Worm (Caenorhabditis elegans) whole organism, late embryonic: ENCODE measurements around the gene R02D5.7.
A peak's percentile ranks its signal among the peaks of the same experiment; 100 is the strongest.

Source experiments
- K09A11.1 ChIP-seq: sonication (generic microtip); optimal IDR thresholded peaks from 2 replicates; lab custom pipeline; 2017; ENCODE audit warnings: antibody characterized with exemption, mild to moderate bottlenecking, missing genetic modification characterization, missing compliant biosample characterization; ENCODE audit not compliant: insufficient read depth
- T23F11.4 ChIP-seq: fragments of 200-800 bp; sonication (Bioruptor generic); optimal IDR thresholded peaks from 2 replicates; lab custom pipeline; 2018; ENCODE audit warnings: mild to moderate bottlenecking, missing genetic modification characterization, missing compliant biosample characterization
- Y22D7AL.16 ChIP-seq: sonication (generic microtip); optimal IDR thresholded peaks from 2 replicates; lab custom pipeline; 2016; ENCODE audit warnings: missing genetic modification characterization, missing compliant biosample characterization
- ama-1 ChIP-seq: fragments of 150-350 bp; optimal IDR thresholded peaks from 2 replicates; lab custom pipeline; 2014
- ceh-18 ChIP-seq: sonication (generic microtip); optimal IDR thresholded peaks from 2 replicates; lab custom pipeline; 2016; ENCODE audit warnings: missing genetic modification characterization, missing compliant biosample characterization
- ceh-19 ChIP-seq: fragments of 200-800 bp; sonication (Bioruptor generic); optimal IDR thresholded peaks from 2 replicates; lab custom pipeline; 2018; ENCODE audit warnings: mild to moderate bottlenecking, missing genetic modification characterization, missing compliant biosample characterization
- ceh-24 ChIP-seq: sonication (generic microtip); optimal IDR thresholded peaks from 2 replicates; lab custom pipeline; 2016; ENCODE audit warnings: mild to moderate bottlenecking, missing genetic modification characterization, missing compliant biosample characterization
- ceh-34 ChIP-seq: sonication (generic microtip); optimal IDR thresholded peaks from 2 replicates; lab custom pipeline; 2016; ENCODE audit warnings: mild to moderate bottlenecking, missing genetic modification characterization, missing compliant biosample characterization
- ceh-45 ChIP-seq: fragments of 200-800 bp; sonication (Bioruptor generic); IDR thresholded peaks from 2 replicates; pipeline ENCODE4 v1.3.6; 2022; ENCODE audit warnings: missing genetic modification reagents, missing genetic modification characterization, missing compliant biosample characterization
- ceh-9 ChIP-seq: sonication (generic microtip); optimal IDR thresholded peaks from 2 replicates; lab custom pipeline; 2016; ENCODE audit warnings: mild to moderate bottlenecking, missing genetic modification characterization, inconsistent platforms, missing compliant biosample characterization
- dve-1 ChIP-seq: sonication (generic microtip); optimal IDR thresholded peaks from 2 replicates; lab custom pipeline; 2017; ENCODE audit warnings: antibody characterized with exemption, mild to moderate bottlenecking, missing genetic modification characterization, missing compliant biosample characterization
- elt-2 ChIP-seq: sonication (generic microtip); optimal IDR thresholded peaks from 2 replicates; lab custom pipeline; 2016; ENCODE audit warnings: missing genetic modification reagents, missing genetic modification characterization, missing compliant biosample characterization
- elt-4 ChIP-seq: sonication (generic microtip); optimal IDR thresholded peaks from 2 replicates; lab custom pipeline; 2016; ENCODE audit warnings: missing genetic modification characterization, missing compliant biosample characterization
- eyg-1 ChIP-seq: sonication (generic microtip); optimal IDR thresholded peaks from 2 replicates; lab custom pipeline; 2016; ENCODE audit warnings: missing genotype, missing genetic modification characterization, missing compliant biosample characterization
- fax-1 ChIP-seq: sonication (generic microtip); optimal IDR thresholded peaks from 2 replicates; lab custom pipeline; 2016; ENCODE audit warnings: missing genotype, missing genetic modification characterization, missing compliant biosample characterization
- fkh-10 ChIP-seq: fragments of 150-350 bp; optimal IDR thresholded peaks from 2 replicates; lab custom pipeline; 2014; ENCODE audit warnings: missing biosample characterization, missing genetic modification reagents, missing genetic modification characterization
- fkh-6 ChIP-seq: sonication (generic microtip); optimal IDR thresholded peaks from 2 replicates; lab custom pipeline; 2016; ENCODE audit warnings: missing genetic modification characterization, missing compliant biosample characterization
- hlh-15 ChIP-seq: sonication (generic microtip); optimal IDR thresholded peaks from 2 replicates; lab custom pipeline; 2016; ENCODE audit warnings: missing genetic modification characterization, missing compliant biosample characterization
- nfya-1 ChIP-seq: sonication (generic microtip); optimal IDR thresholded peaks from 2 replicates; lab custom pipeline; 2017; ENCODE audit warnings: missing genetic modification characterization, mild to moderate bottlenecking, missing compliant biosample characterization, antibody characterized with exemption, moderate library complexity
- odd-2 ChIP-seq: sonication (generic microtip); optimal IDR thresholded peaks from 2 replicates; lab custom pipeline; 2017; ENCODE audit warnings: antibody characterized with exemption, mild to moderate bottlenecking, missing genetic modification characterization, missing compliant biosample characterization
- pax-1 ChIP-seq: fragments of 150-350 bp; optimal IDR thresholded peaks from 2 replicates; lab custom pipeline; 2014; ENCODE audit warnings: missing biosample characterization, missing genetic modification characterization
- pha-2 ChIP-seq: sonication (generic microtip); optimal IDR thresholded peaks from 2 replicates; lab custom pipeline; 2017; ENCODE audit warnings: mild to moderate bottlenecking, missing genetic modification characterization, missing compliant biosample characterization
- pha-4 ChIP-seq: fragments of 150-350 bp; optimal IDR thresholded peaks from 2 replicates; lab custom pipeline; 2018; ENCODE audit warnings: missing biosample characterization, missing genetic modification reagents, missing genetic modification characterization
- pqm-1 ChIP-seq: sonication (generic microtip); optimal IDR thresholded peaks from 2 replicates; lab custom pipeline; 2016; ENCODE audit warnings: missing genetic modification characterization, missing compliant biosample characterization
- pros-1 ChIP-seq: fragments of 150-350 bp; optimal IDR thresholded peaks from 2 replicates; lab custom pipeline; 2014; ENCODE audit warnings: missing biosample characterization, missing genetic modification reagents, missing genetic modification characterization
- ref-2 ChIP-seq: sonication (generic microtip); optimal IDR thresholded peaks from 2 replicates; lab custom pipeline; 2016; ENCODE audit warnings: missing genetic modification characterization, missing compliant biosample characterization
- sox-4 ChIP-seq: sonication (generic microtip); optimal IDR thresholded peaks from 2 replicates; lab custom pipeline; 2017; ENCODE audit warnings: mild to moderate bottlenecking, missing genetic modification characterization, inconsistent platforms, missing compliant biosample characterization
- syd-9 ChIP-seq: sonication (generic microtip); optimal IDR thresholded peaks from 2 replicates; lab custom pipeline; 2016; ENCODE audit warnings: mild to moderate bottlenecking, missing genetic modification characterization, moderate library complexity, missing compliant biosample characterization
- tbx-7 ChIP-seq: sonication (generic microtip); optimal IDR thresholded peaks from 2 replicates; lab custom pipeline; 2016; ENCODE audit warnings: missing genotype, missing genetic modification characterization, missing compliant biosample characterization
- ttx-3 ChIP-seq: sonication (generic microtip); optimal IDR thresholded peaks from 2 replicates; lab custom pipeline; 2016; ENCODE audit warnings: missing genetic modification reagents, missing genetic modification characterization, missing compliant biosample characterization
- unc-42 ChIP-seq: sonication (generic microtip); optimal IDR thresholded peaks from 2 replicates; lab custom pipeline; 2016; ENCODE audit warnings: missing genotype, missing genetic modification characterization, missing compliant biosample characterization

The R02D5.7 gene

DNA sequence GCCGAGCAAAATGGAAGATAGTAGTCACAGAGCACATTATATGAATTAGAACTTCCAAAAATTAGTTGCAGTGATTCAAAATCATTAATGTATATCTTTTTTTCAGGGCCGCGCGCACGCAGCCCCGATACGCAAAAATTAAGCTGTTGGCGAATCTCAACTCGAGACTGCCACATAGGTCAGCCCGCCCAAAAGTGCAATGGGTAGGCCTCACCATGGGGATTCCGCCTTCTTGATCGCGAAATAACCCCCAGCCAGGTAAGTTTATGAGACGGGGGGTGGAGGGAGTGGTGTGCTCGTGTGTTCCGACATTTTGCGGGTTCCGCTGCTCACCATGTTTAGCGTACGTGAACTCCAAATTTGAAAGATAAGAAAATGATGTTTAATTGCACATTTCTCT, 18.2 kb downstream of the R02D5.7 start, which contains the start of gene F08H9.3:
Gene F08H9.3, minus strand, starts transcription at position 252 of the 400 bp plus-strand sequence.
- TF ChIP-seq elt-2 (tag; lab: Kevin White, UChicago) (peak; percentile 2), ref-2 (tag; lab: Kevin White, UChicago) (peak; percentile 17)

DNA sequence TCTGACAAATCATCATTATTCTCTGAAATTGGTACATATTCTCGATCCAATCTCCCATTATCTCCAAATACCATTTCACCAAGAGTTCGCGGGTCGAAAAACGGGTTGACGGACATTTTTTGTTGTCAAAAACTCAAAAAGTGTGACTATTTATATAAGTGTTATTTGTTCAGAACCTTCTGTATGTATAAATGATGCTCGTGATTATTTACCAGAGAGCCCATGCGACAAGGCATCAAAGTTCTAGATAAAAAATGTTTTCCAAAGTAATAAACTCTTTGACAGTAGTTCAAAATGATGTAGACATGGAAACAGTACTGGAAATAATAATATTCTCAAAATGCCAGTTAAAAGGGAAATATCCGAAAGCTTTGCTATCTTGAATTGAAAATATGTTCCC, 18.6 kb downstream of the R02D5.7 start:
- TF ChIP-seq ama-1 (lab: Kevin White, UChicago) (no peak), ceh-34 (tag; lab: Kevin White, UChicago) (no peak)

DNA sequence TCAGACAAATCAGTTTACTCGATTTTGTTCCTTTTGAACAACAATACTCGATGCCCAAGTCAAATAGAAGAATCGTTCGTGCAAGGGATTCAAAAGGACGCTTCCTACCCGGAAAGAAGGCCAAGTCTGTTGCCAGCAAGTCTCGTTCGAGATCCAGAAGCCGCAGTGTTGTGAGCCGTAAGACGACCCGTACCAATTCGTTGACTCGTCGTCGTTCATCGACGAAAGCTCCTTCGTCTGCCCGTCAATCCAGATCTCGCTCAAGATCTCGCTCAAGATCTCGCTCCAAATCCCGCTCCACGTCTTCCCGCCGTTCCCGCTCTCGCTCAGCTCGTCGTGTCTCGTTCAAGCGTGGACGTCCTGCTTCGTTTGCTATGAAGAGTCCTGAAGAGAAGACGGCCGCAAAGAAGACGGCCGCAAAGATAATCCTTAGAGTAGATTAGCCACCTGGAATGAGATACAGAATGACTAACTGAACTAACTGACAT, 20.6 kb downstream of the R02D5.7 start, which contains the start of gene F08H9.2:
Gene F08H9.2, plus strand, starts transcription at position 51 of the 488 bp plus-strand sequence.
- TF ChIP-seq fax-1 (tag; lab: Kevin White, UChicago) (no peak), elt-4 (tag; lab: Kevin White, UChicago) (no peak), ceh-18 (no peak), dve-1 (tag; lab: Kevin White, UChicago) (no peak), pax-1 (tag; lab: Kevin White, UChicago) (no peak), ttx-3 (tag; lab: Kevin White, UChicago) (no peak), K09A11.1 (tag; lab: Kevin White, UChicago) (no peak), tbx-7 (no peak), ceh-9 (no peak), eyg-1 (tag; lab: Kevin White, UChicago) (no peak), fkh-6 (tag; lab: Kevin White, UChicago) (no peak), nfya-1 (tag; lab: Kevin White, UChicago) (no peak), T23F11.4 (GFP tag; lab: Kevin White, UChicago) (no peak), pqm-1 (tag; lab: Kevin White, UChicago) (no peak), ceh-45 (no peak), ama-1 (lab: Kevin White, UChicago) (no peak), ceh-24 (no peak), sox-4 (tag; lab: Kevin White, UChicago) (no peak), hlh-15 (tag; lab: Kevin White, UChicago) (no peak)

DNA sequence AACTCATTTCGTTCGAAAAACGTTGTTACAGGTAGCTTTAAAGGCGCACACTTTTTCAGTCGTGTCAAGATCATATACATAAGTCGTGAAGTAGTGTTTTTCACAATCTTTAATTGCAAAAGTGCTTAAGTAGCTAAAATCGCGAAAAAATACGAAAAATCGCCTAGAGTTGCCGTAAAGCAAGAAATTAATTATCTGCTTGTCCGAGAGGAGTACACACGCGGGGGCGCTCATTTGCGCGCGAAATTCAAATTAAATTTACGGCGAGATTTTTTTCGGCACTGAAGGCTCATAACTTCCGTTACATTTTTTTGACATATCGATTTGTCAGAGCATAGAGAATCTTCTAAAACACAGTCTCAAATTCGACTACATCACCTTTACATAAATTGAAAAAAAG, 21.2 kb downstream of the R02D5.7 start:
- TF ChIP-seq ceh-18 (no peak), ceh-19 (GFP tag; lab: Kevin White, UChicago) (no peak), syd-9 (tag; lab: Kevin White, UChicago) (no peak), pha-4 (tag; lab: Kevin White, UChicago) (no peak), eyg-1 (tag; lab: Kevin White, UChicago) (no peak), T23F11.4 (GFP tag; lab: Kevin White, UChicago) (no peak), unc-42 (tag; lab: Kevin White, UChicago) (no peak), dve-1 (tag; lab: Kevin White, UChicago) (no peak), sox-4 (tag; lab: Kevin White, UChicago) (no peak), Y22D7AL.16 (tag; lab: Kevin White, UChicago) (no peak), fkh-10 (GFP tag; lab: Kevin White, UChicago) (no peak), pros-1 (tag; lab: Kevin White, UChicago) (no peak)
- TF ChIP-seq, all 69 proteins: peak for 0

DNA sequence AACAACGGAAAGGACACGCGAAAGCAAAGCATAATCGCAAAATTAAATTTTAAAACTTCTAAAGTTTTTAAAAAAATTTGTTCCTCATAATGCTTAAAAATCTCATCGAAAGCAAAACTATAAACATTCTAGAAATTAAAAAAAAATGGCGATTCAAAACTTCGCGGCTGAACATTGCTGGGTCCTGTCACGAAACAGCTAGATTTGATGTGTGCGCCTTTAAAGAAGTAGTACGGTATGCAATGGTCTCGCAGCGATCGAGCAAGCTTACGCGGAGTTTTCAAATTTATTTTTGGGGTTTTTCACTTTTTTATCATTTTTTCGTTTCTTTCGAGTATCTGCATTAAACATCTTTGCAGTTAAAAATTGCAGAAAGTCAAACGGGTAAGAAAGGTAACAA, 24.2 kb downstream of the R02D5.7 start, which contains the start of gene coh-3:
Gene coh-3, plus strand, starts transcription at position 353 of the 400 bp plus-strand sequence.
- TF ChIP-seq elt-2 (tag; lab: Kevin White, UChicago) (no peak), syd-9 (tag; lab: Kevin White, UChicago) (no peak), odd-2 (tag; lab: Kevin White, UChicago) (no peak)

DNA sequence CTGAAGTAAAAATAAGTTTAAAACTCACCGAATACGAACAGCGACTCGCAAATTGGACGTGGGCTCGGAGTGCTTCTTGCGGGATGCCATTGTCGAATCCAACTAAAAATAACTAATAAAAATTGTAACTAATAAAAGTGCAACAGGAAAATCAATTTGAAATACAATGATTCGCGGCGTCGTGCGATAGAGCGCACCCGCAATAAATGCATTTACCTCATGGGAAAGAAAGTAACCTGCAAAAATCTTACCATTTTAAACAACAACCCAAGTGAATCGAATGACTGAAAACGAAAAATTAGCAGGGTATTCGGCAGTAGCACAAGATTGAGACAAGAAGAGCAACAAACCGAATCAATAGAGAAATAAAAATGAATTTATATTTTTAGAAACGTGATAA, 24.7 kb downstream of the R02D5.7 start, which contains the start of gene bmk-1:
Gene bmk-1, minus strand, starts transcription at position 359 of the 400 bp plus-strand sequence.
- TF ChIP-seq unc-42 (tag; lab: Kevin White, UChicago), result peak; percentile 48
- no peak for TF ChIP-seq pha-2 (tag; lab: Kevin White, UChicago)
